Worm (Caenorhabditis elegans): ENCODE data around the gene srh-276.
A peak's percentile ranks its signal among the peaks of the same experiment; 100 is the strongest.

srh-276 gene

ce11 chrV:15571006-15571526 is 41.9 kb downstream of the srh-276 start, which contains the start of gene fbxa-95:
Gene fbxa-95, plus strand, starts transcription at chrV:15571476.
- TF ChIP-seq sem-4 (tag; optimal IDR thresholded peaks at IDR 0.05) = no peak
- TF ChIP-seq nhr-129 (tag; optimal IDR thresholded peaks at IDR 0.05) = no peak

ce11 chrV:15572613-15573012 is 43.4 kb downstream of the srh-276 start, which contains the start of gene fbxa-94:
Gene fbxa-94, plus strand, starts transcription at chrV:15572913.
- no peak for TF ChIP-seq mbf-1 (tag; optimal IDR thresholded peaks at IDR 0.05)
- TF ChIP-seq nhr-21 (tag; optimal IDR thresholded peaks at IDR 0.05) = no peak
- no peak for TF ChIP-seq unc-39 (tag; optimal IDR thresholded peaks at IDR 0.05)
- TF ChIP-seq ceh-82 (tag; optimal IDR thresholded peaks at IDR 0.05) = no peak
- TF ChIP-seq ztf-4 (tag; optimal IDR thresholded peaks at IDR 0.05) = no peak
- TF ChIP-seq mab-5 (tag; optimal IDR thresholded peaks at IDR 0.05) = no peak
- TF ChIP-seq gmeb-1 (tag; optimal IDR thresholded peaks at IDR 0.05) = no peak
- no peak for TF ChIP-seq nhr-11 (tag; optimal IDR thresholded peaks at IDR 0.05)

- TF ChIP-seq zag-1 (tag; optimal IDR thresholded peaks at IDR 0.05) = no peak
- no peak for TF ChIP-seq C34F6.9 (tag; optimal IDR thresholded peaks at IDR 0.05)
- no peak for TF ChIP-seq unc-39 (tag; optimal IDR thresholded peaks at IDR 0.05)
- TF ChIP-seq lsy-2 (tag; optimal IDR thresholded peaks at IDR 0.05) = no peak
- no peak for TF ChIP-seq nhr-10 (tag; optimal IDR thresholded peaks at IDR 0.05)
- TF ChIP-seq nhr-25 (tag; optimal IDR thresholded peaks at IDR 0.05) = no peak
- no peak for TF ChIP-seq ceh-16 (tag; optimal IDR thresholded peaks at IDR 0.05)
- TF ChIP-seq nhr-12 (tag; optimal IDR thresholded peaks at IDR 0.05) = no peak
- TF ChIP-seq nhr-77 (tag; optimal IDR thresholded peaks at IDR 0.05) = no peak
- no peak for TF ChIP-seq ceh-82 (tag; optimal IDR thresholded peaks at IDR 0.05)
- TF ChIP-seq elt-3 (tag; optimal IDR thresholded peaks at IDR 0.05) = no peak
- TF ChIP-seq peb-1 (tag; optimal IDR thresholded peaks at IDR 0.05) = no peak
- no peak for TF ChIP-seq F13H6.1 (tag; optimal IDR thresholded peaks at IDR 0.05)
- TF ChIP-seq nhr-21 (tag; optimal IDR thresholded peaks at IDR 0.05) = no peak
- no peak for TF ChIP-seq blmp-1 (tag; optimal IDR thresholded peaks at IDR 0.05; ENCODE audit: insufficient read depth)
- TF ChIP-seq R02D3.7 (tag; optimal IDR thresholded peaks at IDR 0.05) = no peak
- no peak for TF ChIP-seq mab-5 (tag; optimal IDR thresholded peaks at IDR 0.05)
- TF ChIP-seq mbf-1 (tag; optimal IDR thresholded peaks at IDR 0.05) = no peak
- no peak for TF ChIP-seq lin-39 (tag; optimal IDR thresholded peaks at IDR 0.05)
- TF ChIP-seq sma-3 (GFP tag; optimal IDR thresholded peaks at IDR 0.05) = no peak
Observed at ce11 chrV:15575305-15575704, 46.1 kb downstream of the srh-276 start, which contains the start of gene mdt-28. Gene mdt-28, minus strand, starts transcription at chrV:15575405.

- peak; percentile 34 for TF ChIP-seq nhr-25 (tag; optimal IDR thresholded peaks at IDR 0.05)
- TF ChIP-seq lin-39 (tag; optimal IDR thresholded peaks at IDR 0.05) = no peak
Observed at ce11 chrV:15577395-15577896, 48.3 kb downstream of the srh-276 start, which contains the start of gene atx-3. Gene atx-3, minus strand, starts transcription at chrV:15577445.

ce11 chrV:15578386-15578785 is 49.2 kb downstream of the srh-276 start, which contains the start of gene F28F8.9:
Gene F28F8.9, minus strand, starts transcription at chrV:15578673.
- TF ChIP-seq elt-3 (tag; optimal IDR thresholded peaks at IDR 0.05) = no peak
- TF ChIP-seq skn-1 (tag; optimal IDR thresholded peaks at IDR 0.05) = no peak
- no peak for TF ChIP-seq aly-2 (tag; optimal IDR thresholded peaks at IDR 0.05)
- no peak for TF ChIP-seq fos-1 (tag; optimal IDR thresholded peaks at IDR 0.05)
- TF ChIP-seq ama-1 (optimal IDR thresholded peaks at IDR 0.05) = no peak
- TF ChIP-seq blmp-1 (tag; optimal IDR thresholded peaks at IDR 0.05; ENCODE audit: insufficient read depth) = no peak
- no peak for TF ChIP-seq nhr-25 (tag; optimal IDR thresholded peaks at IDR 0.05)
- no peak for TF ChIP-seq zag-1 (tag; optimal IDR thresholded peaks at IDR 0.05)
- no peak for TF ChIP-seq nhr-10 (tag; optimal IDR thresholded peaks at IDR 0.05)
- TF ChIP-seq nhr-23 (tag; optimal IDR thresholded peaks at IDR 0.05) = no peak
- TF ChIP-seq sma-9 (GFP tag; optimal IDR thresholded peaks at IDR 0.05) = peak; percentile 39
- no peak for TF ChIP-seq sma-9 (tag; optimal IDR thresholded peaks at IDR 0.05)
- TF ChIP-seq lin-13 (GFP tag; optimal IDR thresholded peaks at IDR 0.05) = peak; percentile 35
- no peak for TF ChIP-seq nhr-77 (tag; optimal IDR thresholded peaks at IDR 0.05)
- TF ChIP-seq mab-5 (tag; optimal IDR thresholded peaks at IDR 0.05) = no peak
- peak; percentile 62 for TF ChIP-seq unc-55 (GFP tag; optimal IDR thresholded peaks at IDR 0.05)
- TF ChIP-seq C34F6.9 (tag; optimal IDR thresholded peaks at IDR 0.05) = peak; percentile 55
- TF ChIP-seq ztf-11 (tag; optimal IDR thresholded peaks at IDR 0.05) = no peak
- TF ChIP-seq R02D3.7 (tag; optimal IDR thresholded peaks at IDR 0.05) = peak; percentile 87
- no peak for TF ChIP-seq nhr-12 (tag; optimal IDR thresholded peaks at IDR 0.05)
- TF ChIP-seq snpc-4 (tag; optimal IDR thresholded peaks at IDR 0.05) = peak; percentile 36
- TF ChIP-seq nhr-237 (tag; optimal IDR thresholded peaks at IDR 0.05) = no peak
- no peak for TF ChIP-seq sem-4 (tag; optimal IDR thresholded peaks at IDR 0.05)
- no peak for TF ChIP-seq F13H6.1 (tag; optimal IDR thresholded peaks at IDR 0.05)
- TF ChIP-seq dmd-4 (tag; optimal IDR thresholded peaks at IDR 0.05) = no peak
- TF ChIP-seq mbf-1 (tag; optimal IDR thresholded peaks at IDR 0.05) = no peak
- TF ChIP-seq elt-1 (tag; optimal IDR thresholded peaks at IDR 0.05) = no peak
- TF ChIP-seq lsy-2 (tag; optimal IDR thresholded peaks at IDR 0.05) = peak in 1 of 2 experiments; percentile 74
- TF ChIP-seq ceh-82 (tag; optimal IDR thresholded peaks at IDR 0.05) = no peak
- no peak for TF ChIP-seq nhr-21 (tag; optimal IDR thresholded peaks at IDR 0.05)
- no peak for TF ChIP-seq ztf-4 (tag; optimal IDR thresholded peaks at IDR 0.05)
- TF ChIP-seq ceh-16 (tag; optimal IDR thresholded peaks at IDR 0.05) = no peak
- no peak for TF ChIP-seq unc-62 (GFP tag; optimal IDR thresholded peaks at IDR 0.05)
- no peak for TF ChIP-seq egl-27 (tag; optimal IDR thresholded peaks at IDR 0.05)
- TF ChIP-seq gmeb-1 (tag; optimal IDR thresholded peaks at IDR 0.05) = peak; percentile 90
- TF ChIP-seq unc-39 (tag; optimal IDR thresholded peaks at IDR 0.05) = no peak
- no peak for TF ChIP-seq Y55F3AM.14 (GFP tag; optimal IDR thresholded peaks at IDR 0.05)
- peak; percentile 4 for TF ChIP-seq sma-3 (GFP tag; optimal IDR thresholded peaks at IDR 0.05)
